Fruit fly (Drosophila melanogaster) whole organism, embryonic: ENCODE data around the gene CG42305.
A peak's percentile ranks its signal among the peaks of the same experiment; 100 is the strongest.

Experiments
- B-H2 ChIP-seq: fragments of 200-800 bp; sonication (Bioruptor generic); optimal IDR thresholded peaks from 2 replicates; lab custom pipeline; 2018; ENCODE audit warnings: missing biosample characterization, mild to moderate bottlenecking, missing genetic modification characterization
- CG10274 ChIP-seq: fragments of 200-800 bp; sonication (Bioruptor generic); optimal IDR thresholded peaks from 3 replicates; lab custom pipeline; 2017; ENCODE audit warnings: missing biosample characterization, mild to moderate bottlenecking, missing genetic modification characterization
- CG12236 ChIP-seq: fragments of 200-800 bp; sonication (Bioruptor generic); optimal IDR thresholded peaks from 2 replicates; lab custom pipeline; 2016; ENCODE audit warnings: missing biosample characterization, missing genetic modification characterization
- CG13287 ChIP-seq: fragments of 200-800 bp; sonication (Bioruptor generic); IDR thresholded peaks from 2 replicates; pipeline ENCODE4 v1.3.6; 2022; ENCODE audit warnings: missing biosample characterization, missing genetic modification characterization; ENCODE audit not compliant: partially characterized antibody
- CG1647 ChIP-seq: fragments of 200-800 bp; sonication (Bioruptor generic); optimal IDR thresholded peaks from 3 replicates; lab custom pipeline; 2016; ENCODE audit warnings: missing biosample characterization, missing genetic modification characterization
- CG17186 ChIP-seq: fragments of 200-800 bp; sonication (Bioruptor generic); optimal IDR thresholded peaks from 3 replicates; lab custom pipeline; 2017; ENCODE audit warnings: missing biosample characterization, missing genetic modification reagents, missing genetic modification characterization
- CG18011 ChIP-seq: fragments of 200-800 bp; sonication (Bioruptor generic); optimal IDR thresholded peaks from 2 replicates; lab custom pipeline; 2017; ENCODE audit warnings: missing biosample characterization, missing genetic modification characterization, mild to moderate bottlenecking, moderate library complexity, missing genotype
- CG2712 ChIP-seq: fragments of 200-800 bp; optimal IDR thresholded peaks from 3 replicates; lab custom pipeline; 2019; ENCODE audit warnings: missing biosample characterization, mild to moderate bottlenecking, missing genetic modification characterization, moderate library complexity
- CG32532 ChIP-seq: fragments of 200-800 bp; sonication (Bioruptor generic); IDR thresholded peaks from 2 replicates; pipeline ENCODE4 v1.3.6; 2022; ENCODE audit warnings: missing biosample characterization, missing genetic modification characterization
- CG34422 ChIP-seq: fragments of 200-800 bp; sonication (Bioruptor generic); IDR thresholded peaks from 3 replicates; pipeline ENCODE4 v1.3.6; 2022; ENCODE audit warnings: missing biosample characterization, missing genetic modification characterization
- CG4328 ChIP-seq: fragments of 200-800 bp; sonication (Bioruptor generic); optimal IDR thresholded peaks from 3 replicates; lab custom pipeline; 2017; ENCODE audit warnings: missing biosample characterization, missing genetic modification reagents, missing genetic modification characterization
- CG4820 ChIP-seq: fragments of 200-800 bp; sonication (Bioruptor generic); optimal IDR thresholded peaks from 3 replicates; lab custom pipeline; 2016; ENCODE audit warnings: missing biosample characterization, missing genetic modification characterization
- CG6854 ChIP-seq: fragments of 200-800 bp; sonication (Bioruptor generic); optimal IDR thresholded peaks from 3 replicates; lab custom pipeline; 2017; ENCODE audit warnings: missing biosample characterization, mild to moderate bottlenecking, missing genetic modification characterization
- CG7786 ChIP-seq: fragments of 200-800 bp; sonication (Bioruptor generic); optimal IDR thresholded peaks from 2 replicates; lab custom pipeline; 2016; ENCODE audit warnings: missing biosample characterization, missing genetic modification characterization
- CG7963 ChIP-seq: fragments of 200-800 bp; sonication (Bioruptor generic); IDR thresholded peaks from 3 replicates; pipeline ENCODE4 v1.3.6; 2022; ENCODE audit warnings: missing biosample characterization, missing genetic modification characterization; ENCODE audit not compliant: partially characterized antibody
- CG9932 ChIP-seq: fragments of 200-800 bp; sonication (Bioruptor generic); IDR thresholded peaks from 2 replicates; pipeline ENCODE4 v1.3.6; 2022; ENCODE audit warnings: missing biosample characterization, missing genetic modification characterization
- CTCF ChIP-seq: fragments of 200-800 bp; sonication (Bioruptor generic); optimal IDR thresholded peaks from 2 replicates; lab custom pipeline; 2017; ENCODE audit warnings: missing biosample characterization, mild to moderate bottlenecking, missing genetic modification characterization, moderate library complexity
- Dek ChIP-seq: fragments of 200-800 bp; sonication (Bioruptor generic); optimal IDR thresholded peaks from 3 replicates; lab custom pipeline; 2019; ENCODE audit warnings: missing biosample characterization, mild to moderate bottlenecking, missing genetic modification characterization, moderate library complexity
- Elba2 ChIP-seq: fragments of 200-800 bp; sonication (Bioruptor generic); optimal IDR thresholded peaks from 3 replicates; lab custom pipeline; 2016; ENCODE audit warnings: missing biosample characterization, missing genetic modification characterization
- Ets97D ChIP-seq: fragments of 200-800 bp; sonication (Bioruptor generic); optimal IDR thresholded peaks from 3 replicates; lab custom pipeline; 2016; ENCODE audit warnings: missing biosample characterization, missing genetic modification characterization
- H15 ChIP-seq: fragments of 200-800 bp; sonication (Bioruptor generic); IDR thresholded peaks from 3 replicates; pipeline ENCODE4 v1.3.6; 2022; ENCODE audit warnings: missing biosample characterization, missing genetic modification characterization
- Max ChIP-seq: fragments of 200-800 bp; sonication (Bioruptor generic); optimal IDR thresholded peaks from 2 replicates; lab custom pipeline; 2016; ENCODE audit warnings: missing biosample characterization, mild to moderate bottlenecking, missing genetic modification characterization
- NFAT ChIP-seq: fragments of 200-800 bp; sonication (Bioruptor generic); IDR thresholded peaks from 2 replicates; pipeline ENCODE4 v1.3.6; 2022; ENCODE audit warnings: missing biosample characterization, missing genetic modification characterization
- Sox100B ChIP-seq: fragments of 200-800 bp; sonication (Bioruptor generic); optimal IDR thresholded peaks from 3 replicates; lab custom pipeline; 2018; ENCODE audit warnings: missing biosample characterization, mild to moderate bottlenecking, missing genetic modification characterization
- ab ChIP-seq: fragments of 200-800 bp; sonication (Bioruptor generic); optimal IDR thresholded peaks from 2 replicates; lab custom pipeline; 2016; ENCODE audit warnings: missing biosample characterization, missing genetic modification characterization
- abd-A ChIP-seq: fragments of 200-800 bp; sonication (Bioruptor generic); optimal IDR thresholded peaks from 3 replicates; lab custom pipeline; 2019; ENCODE audit warnings: missing biosample characterization, mild to moderate bottlenecking, missing genetic modification characterization, moderate library complexity
- ash1 ChIP-seq: fragments of 200-800 bp; sonication (Bioruptor generic); optimal IDR thresholded peaks from 2 replicates; lab custom pipeline; 2018; ENCODE audit warnings: missing biosample characterization, mild to moderate bottlenecking, missing genetic modification characterization
- chm ChIP-seq: fragments of 200-800 bp; sonication (Bioruptor generic); IDR thresholded peaks from 2 replicates; pipeline ENCODE4 v1.3.6; 2022; ENCODE audit warnings: missing biosample characterization, missing genetic modification characterization
- ci ChIP-seq: fragments of 200-800 bp; sonication (Bioruptor generic); IDR thresholded peaks from 3 replicates; pipeline ENCODE4 v1.3.6; 2022; ENCODE audit warnings: missing biosample characterization, missing genetic modification characterization
- cwo ChIP-seq: fragments of 200-800 bp; sonication (Bioruptor generic); optimal IDR thresholded peaks from 3 replicates; lab custom pipeline; 2017; ENCODE audit warnings: missing biosample characterization, missing genetic modification characterization, mild to moderate bottlenecking, moderate library complexity, missing genetic modification reagents
- danr ChIP-seq: fragments of 200-800 bp; sonication (Bioruptor generic); IDR thresholded peaks from 2 replicates; pipeline ENCODE4 v1.3.6; 2022; ENCODE audit warnings: missing biosample characterization, missing genetic modification characterization
- disco-r ChIP-seq: fragments of 200-800 bp; sonication (Bioruptor generic); optimal IDR thresholded peaks from 2 replicates; lab custom pipeline; 2016; ENCODE audit warnings: missing biosample characterization, missing genetic modification characterization
- ewg ChIP-seq: fragments of 200-800 bp; sonication (Bioruptor generic); optimal IDR thresholded peaks from 3 replicates; lab custom pipeline; 2017; ENCODE audit warnings: mild to moderate bottlenecking, missing biosample characterization, missing genetic modification reagents, missing genetic modification characterization
- fru ChIP-seq: fragments of >200 bp; optimal IDR thresholded peaks from 2 replicates; lab custom pipeline; 2017
- hkb ChIP-seq, 2 experiments: fragments of 200-800 bp in 1 of 2; fragments of >200 bp in 1 of 2; sonication (Bioruptor generic) in 1 of 2; IDR thresholded peaks in 1 of 2; optimal IDR thresholded peaks in 1 of 2; 2 replicates each; pipeline versions ENCODE4 v1.3.6 to Lab custom; 2017 to 2022; ENCODE audit warnings: missing biosample characterization in 1 of 2, missing genetic modification characterization in 1 of 2
- klu ChIP-seq: fragments of 200-800 bp; sonication (Bioruptor generic); IDR thresholded peaks from 2 replicates; pipeline ENCODE4 v1.3.6; 2022; ENCODE audit warnings: missing biosample characterization, missing genetic modification characterization
- luna ChIP-seq: fragments of 200-800 bp; sonication (Bioruptor generic); optimal IDR thresholded peaks from 2 replicates; lab custom pipeline; 2016; ENCODE audit warnings: missing biosample characterization, missing genetic modification characterization
- mam ChIP-seq: fragments of 200-800 bp; sonication (Bioruptor generic); optimal IDR thresholded peaks from 3 replicates; lab custom pipeline; 2016; ENCODE audit warnings: missing biosample characterization, missing genetic modification characterization
- nmo ChIP-seq: fragments of 200-800 bp; sonication (Bioruptor generic); optimal IDR thresholded peaks from 2 replicates; lab custom pipeline; 2018; ENCODE audit warnings: missing biosample characterization, mild to moderate bottlenecking, missing genetic modification characterization, moderate library complexity
- oc ChIP-seq: fragments of 200-800 bp; sonication (Bioruptor generic); optimal IDR thresholded peaks from 2 replicates; lab custom pipeline; 2018; ENCODE audit warnings: missing biosample characterization, mild to moderate bottlenecking, missing genetic modification characterization, moderate library complexity
- scrt ChIP-seq: fragments of 200-800 bp; sonication (Bioruptor generic); optimal IDR thresholded peaks from 2 replicates; lab custom pipeline; 2018; ENCODE audit warnings: missing biosample characterization, mild to moderate bottlenecking, missing genetic modification characterization, moderate library complexity
- slbo ChIP-seq: fragments of 200-800 bp; sonication (Bioruptor generic); IDR thresholded peaks from 2 replicates; pipeline ENCODE4 v1.3.6; 2022; ENCODE audit warnings: missing biosample characterization, missing genetic modification characterization
- sob ChIP-seq: fragments of 200-800 bp; sonication (Bioruptor generic); IDR thresholded peaks from 2 replicates; pipeline ENCODE4 v1.3.6; 2022; ENCODE audit warnings: missing biosample characterization, missing genetic modification characterization
- stc ChIP-seq: fragments of 200-800 bp; sonication (Bioruptor generic); IDR thresholded peaks from 2 replicates; pipeline ENCODE4 v1.3.6; 2022; ENCODE audit warnings: missing biosample characterization, missing genetic modification characterization
- tgo ChIP-seq: fragments of 200-800 bp; sonication (Bioruptor generic); IDR thresholded peaks from 3 replicates; pipeline ENCODE4 v1.3.6; 2022; ENCODE audit warnings: missing biosample characterization, missing genetic modification characterization
- tna ChIP-seq: fragments of 200-800 bp; sonication (Bioruptor generic); IDR thresholded peaks from 2 replicates; pipeline ENCODE4 v1.3.6; 2022; ENCODE audit warnings: missing biosample characterization, missing genetic modification characterization; ENCODE audit not compliant: partially characterized antibody
- trh ChIP-seq: fragments of 200-800 bp; sonication (Bioruptor generic); optimal IDR thresholded peaks from 2 replicates; lab custom pipeline; 2016; ENCODE audit warnings: missing biosample characterization, missing genetic modification characterization
- unpg ChIP-seq: fragments of 200-800 bp; sonication (Bioruptor generic); optimal IDR thresholded peaks from 3 replicates; lab custom pipeline; 2018; ENCODE audit warnings: missing biosample characterization, mild to moderate bottlenecking, missing genetic modification characterization, moderate library complexity
- vnd ChIP-seq: fragments of 200-800 bp; sonication (Bioruptor generic); IDR thresholded peaks from 3 replicates; pipeline ENCODE4 v1.3.6; 2022; ENCODE audit warnings: missing biosample characterization, missing genetic modification characterization; ENCODE audit not compliant: partially characterized antibody
- wek ChIP-seq: fragments of 200-800 bp; sonication (Bioruptor generic); optimal IDR thresholded peaks from 3 replicates; lab custom pipeline; 2018; ENCODE audit warnings: missing biosample characterization, mild to moderate bottlenecking, missing genetic modification characterization, moderate library complexity

CG42305 gene

DNA sequence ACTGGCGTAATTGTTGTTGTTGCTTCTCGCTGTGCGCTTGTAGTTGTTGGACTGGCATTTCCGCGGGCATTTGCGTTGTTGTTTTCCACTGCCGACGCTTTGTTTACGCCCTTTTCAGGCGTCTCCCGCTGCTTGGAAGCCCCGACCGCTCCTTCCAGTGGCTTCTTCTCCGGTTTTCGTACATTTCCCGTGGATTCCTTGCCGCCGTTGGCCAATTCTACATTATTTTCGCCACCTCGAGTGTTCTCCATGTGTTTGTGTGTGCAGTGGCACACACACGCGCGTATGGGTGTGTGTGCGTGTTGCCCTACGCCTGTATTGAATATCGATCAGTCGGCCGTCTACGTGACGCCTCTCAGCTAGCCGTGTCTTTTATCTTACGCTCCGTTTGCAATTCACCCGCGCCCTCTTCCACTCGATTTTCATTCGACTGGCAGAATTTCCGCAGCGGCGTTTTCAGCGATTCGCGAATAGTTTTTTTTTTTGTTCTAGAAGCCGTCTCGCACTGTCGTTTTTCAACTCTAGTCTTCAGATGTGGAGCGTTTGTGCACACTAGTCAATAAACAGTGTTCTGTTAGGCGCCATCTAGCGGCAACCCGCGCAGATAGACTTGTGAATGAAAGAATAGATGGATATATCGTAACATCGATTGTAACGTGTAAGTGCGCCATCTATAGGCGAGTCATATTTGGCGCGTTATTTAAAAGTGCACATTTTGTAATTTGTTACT lies 26.9 kb downstream of the CG42305 start, which contains the start of gene CG10600 (continued):
- TF ChIP-seq CG1647 (GFP tag; lab: Kevin White, UChicago) = peak; percentile 84
- peak; percentile 94 for TF ChIP-seq Ets97D (GFP tag; lab: Kevin White, UChicago)
- peak; percentile 71 for TF ChIP-seq hkb (optimal IDR thresholded peaks at IDR 0.05; lab: Kevin White, UChicago)
- TF ChIP-seq hkb (GFP tag; IDR thresholded peaks at IDR 0.05; lab: Robert Waterston, UW) = peak; percentile 67
- TF ChIP-seq sob (GFP tag; lab: Robert Waterston, UW) = peak; percentile 92
- peak; percentile 65 for TF ChIP-seq unpg (GFP tag; lab: Kevin White, UChicago)
- peak; percentile 65 for TF ChIP-seq cwo (GFP tag; lab: Kevin White, UChicago)
- TF ChIP-seq CG4328 (GFP tag; lab: Kevin White, UChicago) = peak; percentile 65
- peak; percentile 87 for TF ChIP-seq CG17186
- peak; percentile 88 for TF ChIP-seq CG7786 (GFP tag; lab: Kevin White, UChicago)
- TF ChIP-seq CG6854 = no peak
- TF ChIP-seq ab = no peak
- peak; percentile 38; the same call in 2 of the 3 replicates for TF ChIP-seq tgo
- peak; percentile 91 for TF ChIP-seq B-H2 (GFP tag; lab: Kevin White, UChicago)
- TF ChIP-seq CG34422 (GFP tag; lab: Robert Waterston, UW) = peak; percentile 92
- no peak for TF ChIP-seq oc (tag; lab: Kevin White, UChicago)
- peak; percentile 70 for TF ChIP-seq luna (GFP tag; lab: Kevin White, UChicago)
- peak; percentile 86 for TF ChIP-seq CG32532 (GFP tag; lab: Robert Waterston, UW)
- TF ChIP-seq tna (GFP tag; lab: Robert Waterston, UW) = peak; percentile 75
- no peak for TF ChIP-seq Sox100B (GFP tag; lab: Kevin White, UChicago)
- TF ChIP-seq fru (lab: Kevin White, UChicago) = no peak
- peak; percentile 88 for TF ChIP-seq NFAT (GFP tag; lab: Robert Waterston, UW)
- TF ChIP-seq CG2712 (tag; lab: Kevin White, UChicago) = peak; percentile 94
- TF ChIP-seq slbo = peak; percentile 90
- TF ChIP-seq ci (GFP tag; lab: Robert Waterston, UW) = peak; percentile 90
- TF ChIP-seq scrt (GFP tag; lab: Kevin White, UChicago) = peak; percentile 61
- TF ChIP-seq H15 (GFP tag; lab: Robert Waterston, UW) = peak; percentile 53; the same call in 1 of the 3 replicates
- no peak for TF ChIP-seq abd-A (tag; lab: Kevin White, UChicago)
- peak; percentile 64 for TF ChIP-seq klu (GFP tag; lab: Robert Waterston, UW)
- peak; percentile 62 for TF ChIP-seq ewg (GFP tag; lab: Kevin White, UChicago)
- peak; percentile 92 for TF ChIP-seq mam (GFP tag; lab: Kevin White, UChicago)
- TF ChIP-seq CG12236 (GFP tag; lab: Kevin White, UChicago) = peak; percentile 67
- TF ChIP-seq CG7963 (GFP tag; lab: Robert Waterston, UW) = peak; percentile 72
- TF ChIP-seq Max (GFP tag; lab: Kevin White, UChicago) = peak; percentile 70
- peak; percentile 43 for TF ChIP-seq Elba2 (GFP tag; lab: Kevin White, UChicago)
- TF ChIP-seq chm (GFP tag; lab: Robert Waterston, UW) = peak; percentile 45; the same call in 1 of the 2 replicates
- TF ChIP-seq stc (GFP tag; lab: Robert Waterston, UW) = peak; percentile 47; the same call in 1 of the 2 replicates
- peak; percentile 39 for TF ChIP-seq wek (GFP tag; lab: Kevin White, UChicago)
- TF ChIP-seq danr (GFP tag; lab: Robert Waterston, UW) = no peak
- TF ChIP-seq CG4820 (GFP tag; lab: Kevin White, UChicago) = peak; percentile 70
- peak; percentile 100 for TF ChIP-seq CTCF (GFP tag; lab: Kevin White, UChicago)
- TF ChIP-seq Dek (tag; lab: Kevin White, UChicago) = peak; percentile 80
- TF ChIP-seq disco-r (GFP tag; lab: Kevin White, UChicago) = peak; percentile 66
- TF ChIP-seq CG18011 (GFP tag; lab: Kevin White, UChicago) = peak; percentile 64
- no peak for TF ChIP-seq CG10274 (GFP tag; lab: Kevin White, UChicago)
- TF ChIP-seq nmo (GFP tag; lab: Kevin White, UChicago) = peak; percentile 62
- peak; percentile 58 for TF ChIP-seq vnd (GFP tag; lab: Robert Waterston, UW)
- peak; percentile 90 for TF ChIP-seq CG13287 (GFP tag; lab: Robert Waterston, UW)
- peak; percentile 56 for TF ChIP-seq trh (GFP tag; lab: Kevin White, UChicago)
- TF ChIP-seq ash1 = peak; percentile 30
- peak; percentile 89 for TF ChIP-seq CG9932 (GFP tag; lab: Robert Waterston, UW)
